Worm (Caenorhabditis elegans) whole organism, L2 larva: ENCODE results near the gene Y73F8A.10.
"Not testable (repeated sequence)": the region's sequence is repeated elsewhere in the genome, so short reads cannot be mapped to it uniquely, and the experiment has no call there.

Experiments
- C34F6.9 ChIP-seq: fragments of 150-350 bp; optimal IDR thresholded peaks from 2 replicates; lab custom pipeline; 2014; ENCODE audit warnings: missing biosample characterization, missing genetic modification characterization
- F13H6.1 ChIP-seq: sonication (generic microtip); optimal IDR thresholded peaks from 2 replicates; lab custom pipeline; 2016; ENCODE audit warnings: missing genetic modification characterization, missing compliant biosample characterization
- R02D3.7 ChIP-seq: fragments of 150-350 bp; optimal IDR thresholded peaks from 2 replicates; lab custom pipeline; 2014; ENCODE audit warnings: missing biosample characterization, missing genetic modification characterization
- Y55F3AM.14 ChIP-seq: fragments of 200-800 bp; sonication (Bioruptor generic); optimal IDR thresholded peaks from 2 replicates; lab custom pipeline; 2018; ENCODE audit warnings: mild to moderate bottlenecking, missing genetic modification characterization, missing compliant biosample characterization
- alr-1 ChIP-seq: fragments of 150-350 bp; optimal IDR thresholded peaks from 2 replicates; lab custom pipeline; 2014; ENCODE audit warnings: missing biosample characterization, missing genetic modification characterization
- aly-2 ChIP-seq: fragments of 150-350 bp; optimal IDR thresholded peaks from 2 replicates; lab custom pipeline; 2014; ENCODE audit warnings: missing biosample characterization, missing genetic modification characterization
- ama-1 ChIP-seq: fragments of 150-350 bp; optimal IDR thresholded peaks from 2 replicates; lab custom pipeline; 2018; ENCODE audit warnings: inconsistent platforms
- blmp-1 ChIP-seq: sonication (generic microtip); optimal IDR thresholded peaks from 2 replicates; lab custom pipeline; 2017; ENCODE audit warnings: missing genetic modification characterization, mild to moderate bottlenecking, missing compliant biosample characterization, antibody characterized with exemption, moderate library complexity; ENCODE audit not compliant: insufficient read depth
- ceh-16 ChIP-seq: fragments of 150-350 bp; optimal IDR thresholded peaks from 2 replicates; lab custom pipeline; 2014; ENCODE audit warnings: missing biosample characterization, missing genetic modification characterization
- ceh-82 ChIP-seq: fragments of 150-350 bp; optimal IDR thresholded peaks from 2 replicates; lab custom pipeline; 2014; ENCODE audit warnings: missing biosample characterization, missing genetic modification characterization
- crh-2 ChIP-seq: sonication (generic microtip); optimal IDR thresholded peaks from 2 replicates; lab custom pipeline; 2017; ENCODE audit warnings: missing biosample characterization, missing genetic modification characterization
- dmd-4 ChIP-seq: sonication (generic microtip); optimal IDR thresholded peaks from 2 replicates; lab custom pipeline; 2017; ENCODE audit warnings: missing biosample characterization, missing genetic modification characterization
- egl-27 ChIP-seq: sonication (generic microtip); optimal IDR thresholded peaks from 3 replicates; lab custom pipeline; 2017; ENCODE audit warnings: missing biosample characterization, missing genetic modification reagents, missing genetic modification characterization
- elt-3 ChIP-seq: sonication (generic microtip); optimal IDR thresholded peaks from 2 replicates; lab custom pipeline; 2017; ENCODE audit warnings: missing biosample characterization, missing genetic modification characterization
- fos-1 ChIP-seq: fragments of 150-350 bp; optimal IDR thresholded peaks from 2 replicates; lab custom pipeline; 2014; ENCODE audit warnings: missing biosample characterization, missing genetic modification characterization
- lin-11 ChIP-seq: fragments of 150-350 bp; sonication (generic microtip); optimal IDR thresholded peaks from 2 replicates; lab custom pipeline; 2014; ENCODE audit warnings: missing biosample characterization, missing genetic modification characterization, inconsistent platforms, mixed read lengths
- lin-13 ChIP-seq: fragments of 150-350 bp; optimal IDR thresholded peaks from 2 replicates; lab custom pipeline; 2014; ENCODE audit warnings: missing biosample characterization, missing genetic modification reagents, missing genetic modification characterization
- lsy-2 ChIP-seq, 2 experiments: fragments of 150-350 bp in 1 of 2; sonication (generic microtip) in 1 of 2; optimal IDR thresholded peaks; 2 replicates each; lab custom pipeline; 2014 to 2017; ENCODE audit warnings: missing biosample characterization in 2 of 2, missing genetic modification characterization in 2 of 2
- mab-5 ChIP-seq: fragments of 150-350 bp; optimal IDR thresholded peaks from 2 replicates; lab custom pipeline; 2014; ENCODE audit warnings: missing biosample characterization, missing genetic modification characterization
- mbf-1 ChIP-seq: sonication (generic microtip); optimal IDR thresholded peaks from 2 replicates; lab custom pipeline; 2017; ENCODE audit warnings: missing biosample characterization, missing genetic modification characterization
- mdl-1 ChIP-seq, 2 experiments: fragments of 150-350 bp in 1 of 2; sonication (generic microtip) in 1 of 2; optimal IDR thresholded peaks; 2 replicates each; lab custom pipeline; 2017; ENCODE audit warnings: missing biosample characterization in 2 of 2, missing genetic modification characterization in 2 of 2
- nhr-10 ChIP-seq: sonication (generic microtip); optimal IDR thresholded peaks from 2 replicates; lab custom pipeline; 2017; ENCODE audit warnings: missing biosample characterization, missing genetic modification characterization
- nhr-11 ChIP-seq: fragments of 150-350 bp; optimal IDR thresholded peaks from 2 replicates; lab custom pipeline; 2014; ENCODE audit warnings: missing biosample characterization, missing genetic modification characterization
- nhr-12 ChIP-seq: fragments of 150-350 bp; optimal IDR thresholded peaks from 2 replicates; lab custom pipeline; 2014; ENCODE audit warnings: missing biosample characterization, missing genetic modification characterization
- nhr-129 ChIP-seq: fragments of 150-350 bp; optimal IDR thresholded peaks from 2 replicates; lab custom pipeline; 2014; ENCODE audit warnings: missing biosample characterization, missing genetic modification characterization
- nhr-21 ChIP-seq: fragments of 150-350 bp; optimal IDR thresholded peaks from 2 replicates; lab custom pipeline; 2014; ENCODE audit warnings: missing biosample characterization, missing genetic modification characterization
- nhr-25 ChIP-seq: fragments of 150-350 bp; sonication (generic microtip); optimal IDR thresholded peaks from 3 replicates; lab custom pipeline; 2014; ENCODE audit warnings: missing biosample characterization, missing genetic modification characterization
- skn-1 ChIP-seq: sonication (generic microtip); optimal IDR thresholded peaks from 2 replicates; lab custom pipeline; 2017; ENCODE audit warnings: missing biosample characterization, missing genetic modification characterization
- snpc-4 ChIP-seq: fragments of 150-350 bp; optimal IDR thresholded peaks from 2 replicates; lab custom pipeline; 2014; ENCODE audit warnings: missing biosample characterization, missing genetic modification characterization
- zag-1 ChIP-seq: fragments of 150-350 bp; optimal IDR thresholded peaks from 2 replicates; lab custom pipeline; 2014; ENCODE audit warnings: missing biosample characterization, missing genetic modification characterization
- ztf-11 ChIP-seq: sonication (generic microtip); optimal IDR thresholded peaks from 2 replicates; lab custom pipeline; 2017; ENCODE audit warnings: missing biosample characterization, missing genetic modification characterization
- ztf-4 ChIP-seq: fragments of 150-350 bp; optimal IDR thresholded peaks from 2 replicates; lab custom pipeline; 2014; ENCODE audit warnings: missing biosample characterization, missing genetic modification characterization

Gene Y73F8A.10

ce11 chrIV:15312008-15312407 is 17.9 kb downstream of the Y73F8A.10 start, which contains the start of gene Y73F8A.13:
Gene Y73F8A.13 (plus strand): TSS chrIV:15312247.
- TF ChIP-seq C34F6.9 (peak; percentile 19), nhr-21 (tag; lab: Kevin White, UChicago) (no peak), ceh-16 (no peak), ztf-11 (no peak), zag-1 (tag; lab: Kevin White, UChicago) (no peak)

DNA sequence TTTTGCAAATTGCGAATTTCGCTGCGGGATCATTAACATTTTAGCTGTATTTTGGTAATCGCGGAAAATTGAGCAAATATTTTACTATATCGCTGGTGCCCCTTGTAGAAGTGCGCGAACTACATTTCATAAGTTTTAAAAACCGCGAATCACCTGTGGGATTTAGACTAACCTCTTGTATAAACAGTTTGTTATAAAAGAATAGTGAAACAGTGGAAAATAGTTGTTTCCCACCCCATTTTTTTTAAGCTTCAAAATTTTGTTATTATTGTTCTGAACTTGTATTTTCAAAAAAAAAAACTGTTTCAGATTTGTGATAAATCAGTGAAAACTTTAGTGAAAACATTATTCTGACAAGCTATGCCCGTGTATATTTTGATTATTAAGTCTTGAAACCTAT is 21.4 kb downstream of the Y73F8A.10 start:
- TF ChIP-seq mab-5 (tag; lab: Kevin White, UChicago) (no peak), Y55F3AM.14 (GFP tag; lab: Kevin White, UChicago) (no peak), F13H6.1 (tag; lab: Kevin White, UChicago) (no peak), ama-1 (lab: Kevin White, UChicago) (no peak), mbf-1 (tag; lab: Kevin White, UChicago) (no peak), ceh-82 (tag; lab: Kevin White, UChicago) (no peak), aly-2 (tag; lab: Kevin White, UChicago) (no peak), nhr-11 (tag; lab: Kevin White, UChicago) (no peak), nhr-25 (tag; lab: Kevin White, UChicago) (no peak), crh-2 (tag; lab: Kevin White, UChicago) (no peak), lin-11 (no peak), ztf-11 (no peak)

DNA sequence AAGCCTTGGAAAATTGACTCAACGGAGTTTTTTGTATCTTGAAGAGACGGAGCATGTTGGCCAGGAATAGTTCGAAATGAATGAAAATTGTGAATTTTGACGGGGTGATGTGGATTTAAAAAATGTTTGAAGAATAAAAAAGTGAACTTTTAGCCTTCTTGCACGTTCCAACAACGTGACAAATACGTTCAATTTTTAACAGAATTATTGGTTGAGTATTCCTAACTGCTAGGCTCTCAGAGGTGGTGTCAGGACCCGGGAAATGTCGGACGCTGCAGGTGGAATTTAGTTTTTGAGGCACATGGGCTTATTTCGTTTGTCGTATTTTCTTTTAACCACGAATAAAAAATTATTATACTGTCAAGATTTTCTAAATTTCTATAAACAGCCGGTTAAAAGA is 24.8 kb downstream of the Y73F8A.10 start, which contains the start of gene Y73F8A.14:
TSS of gene Y73F8A.14 (minus strand) at position 101 of the 400 bp plus-strand sequence.
- TF ChIP-seq lin-13 (GFP tag; lab: Kevin White, UChicago); elt-3 (tag; lab: Kevin White, UChicago); nhr-10 (tag; lab: Kevin White, UChicago): not testable (repeated sequence)

DNA sequence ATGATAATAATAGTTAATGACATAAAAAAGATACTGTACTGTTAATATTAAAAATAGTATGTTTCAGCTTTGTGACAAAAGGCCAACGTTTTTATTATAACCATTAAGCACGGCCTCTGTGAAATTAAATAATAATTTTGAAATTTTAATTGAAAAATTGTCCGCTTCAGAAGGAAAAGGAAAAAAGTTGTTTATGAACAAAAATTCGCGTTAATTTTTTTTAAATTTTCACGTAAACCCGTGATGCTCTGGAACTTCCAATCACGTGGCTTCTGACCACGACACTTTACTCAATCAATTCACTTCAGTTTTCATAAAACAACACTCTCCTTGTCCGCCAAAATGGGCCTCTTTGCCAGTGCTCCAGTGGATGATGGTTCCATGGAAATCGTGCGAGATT is 27.1 kb downstream of the Y73F8A.10 start, which contains the start of gene Y73F8A.15:
TSS of gene Y73F8A.15 (plus strand) at position 301 of the 400 bp plus-strand sequence.
- TF ChIP-seq lin-11 = no peak
- TF ChIP-seq mdl-1 (tag; optimal IDR thresholded peaks at IDR 0.05; lab: Kevin White, UChicago) = no peak
- no peak for TF ChIP-seq snpc-4 (tag; lab: Kevin White, UChicago)
- TF ChIP-seq nhr-11 (tag; lab: Kevin White, UChicago) = no peak
- no peak for TF ChIP-seq nhr-10 (tag; lab: Kevin White, UChicago)
- TF ChIP-seq nhr-12 (tag; lab: Kevin White, UChicago) = no peak
- TF ChIP-seq mab-5 (tag; lab: Kevin White, UChicago) = no peak
- no peak for TF ChIP-seq aly-2 (tag; lab: Kevin White, UChicago)
- TF ChIP-seq blmp-1 (tag; lab: Kevin White, UChicago) = no peak
- TF ChIP-seq ztf-4 (tag; lab: Kevin White, UChicago) = no peak
- TF ChIP-seq ztf-11 = no peak
- TF ChIP-seq nhr-129 = no peak
- TF ChIP-seq C34F6.9 = no peak

DNA sequence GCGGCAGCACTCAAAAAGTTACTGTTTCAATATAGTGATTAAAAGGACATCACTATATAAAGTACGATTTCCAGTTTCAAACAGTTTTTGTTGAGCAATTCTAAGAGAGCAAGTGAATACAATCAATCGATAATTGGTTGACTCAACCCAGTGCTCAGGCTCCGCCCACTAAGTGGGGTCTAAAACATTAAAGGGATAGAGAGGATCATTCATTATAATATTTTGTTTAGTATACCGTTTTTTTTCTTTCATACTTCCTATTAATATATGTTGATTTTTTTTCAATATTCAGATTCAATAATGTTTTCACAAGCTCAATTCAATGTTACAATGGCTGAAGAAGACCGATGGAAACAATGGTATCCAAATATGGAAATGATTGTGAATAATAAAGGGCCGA is 29.5 kb downstream of the Y73F8A.10 start, which contains the start of gene tbx-39:
TSS of gene tbx-39 (plus strand) at position 301 of the 400 bp plus-strand sequence.
- no peak for TF ChIP-seq C34F6.9
- no peak for TF ChIP-seq alr-1 (tag; lab: Kevin White, UChicago)
- TF ChIP-seq skn-1 (tag; lab: Kevin White, UChicago) = no peak
- TF ChIP-seq aly-2 (tag; lab: Kevin White, UChicago) = no peak
- TF ChIP-seq ama-1 (lab: Kevin White, UChicago) = no peak
- no peak for TF ChIP-seq mab-5 (tag; lab: Kevin White, UChicago)
- no peak for TF ChIP-seq F13H6.1 (tag; lab: Kevin White, UChicago)
- no peak for TF ChIP-seq nhr-129

DNA sequence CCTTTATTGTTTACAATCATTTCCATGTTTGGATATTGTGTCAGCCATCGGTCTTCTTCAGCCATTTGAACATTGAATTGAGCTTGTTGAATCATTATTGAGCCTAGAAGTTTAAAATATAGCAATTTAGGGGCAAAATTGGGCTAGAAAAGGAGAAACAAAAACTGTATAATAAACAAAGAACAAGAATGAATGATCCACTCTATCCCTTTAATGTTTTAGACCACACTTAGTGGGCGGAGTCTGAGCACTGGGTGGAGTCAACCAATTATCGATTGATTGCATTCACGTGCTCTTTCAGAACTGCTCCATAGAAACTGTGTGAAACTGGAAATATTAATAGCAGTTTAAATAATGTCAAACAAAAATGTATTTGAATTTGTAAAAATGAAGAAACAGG is 34.0 kb downstream of the Y73F8A.10 start, which contains the start of gene tbx-40:
TSS of gene tbx-40 (minus strand) at position 101 of the 400 bp plus-strand sequence.
- TF ChIP-seq nhr-25 (tag; lab: Kevin White, UChicago) (no peak), dmd-4 (tag; lab: Kevin White, UChicago) (no peak), egl-27 (no peak), R02D3.7 (tag; lab: Kevin White, UChicago) (no peak), zag-1 (tag; lab: Kevin White, UChicago) (no peak), aly-2 (tag; lab: Kevin White, UChicago) (no peak), fos-1 (tag; lab: Kevin White, UChicago) (no peak), nhr-129 (no peak), nhr-12 (tag; lab: Kevin White, UChicago) (no peak), nhr-21 (tag; lab: Kevin White, UChicago) (no peak), lsy-2 (tag; optimal IDR thresholded peaks at IDR 0.05; lab: Kevin White, UChicago) (no peak), ceh-82 (tag; lab: Kevin White, UChicago) (no peak)
